Fruit fly (Drosophila melanogaster) whole organism, embryonic: Measurements from ENCODE around the gene meigo.

Source experiments
- ATbp ChIP-seq: fragments of 200-800 bp; sonication (Bioruptor generic); optimal IDR thresholded peaks from 2 replicates; lab custom pipeline; 2017; ENCODE audit warnings: missing biosample characterization, mild to moderate bottlenecking, missing genetic modification characterization, missing genetic modification reagents
- CG10267 ChIP-seq: fragments of 200-800 bp; sonication (Bioruptor generic); optimal IDR thresholded peaks from 2 replicates; lab custom pipeline; 2018; ENCODE audit warnings: missing biosample characterization, mild to moderate bottlenecking, missing genetic modification characterization, moderate library complexity
- CG10321 ChIP-seq: fragments of 200-800 bp; sonication (Bioruptor generic); IDR thresholded peaks from 2 replicates; pipeline ENCODE4 v1.3.6; 2022; ENCODE audit warnings: missing biosample characterization, missing genetic modification characterization
- CG10959 ChIP-seq: fragments of 200-800 bp; sonication (Bioruptor generic); IDR thresholded peaks from 2 replicates; pipeline ENCODE4 v1.3.6; 2022; ENCODE audit warnings: missing biosample characterization, missing genetic modification characterization
- CG11723 ChIP-seq: fragments of 200-800 bp; sonication (Bioruptor generic); optimal IDR thresholded peaks from 2 replicates; lab custom pipeline; 2017; ENCODE audit warnings: missing biosample characterization, mild to moderate bottlenecking, missing genetic modification characterization
- CG14441 ChIP-seq: fragments of 200-800 bp; sonication (Bioruptor generic); IDR thresholded peaks from 2 replicates; pipeline ENCODE4 v1.3.6; 2022; ENCODE audit warnings: missing biosample characterization, missing genetic modification characterization
- CG15011 ChIP-seq: fragments of 200-800 bp; sonication (Bioruptor generic); optimal IDR thresholded peaks from 3 replicates; lab custom pipeline; 2018; ENCODE audit warnings: missing biosample characterization, mild to moderate bottlenecking, missing genetic modification characterization
- CG15479 ChIP-seq: fragments of 200-800 bp; sonication (Bioruptor generic); optimal IDR thresholded peaks from 3 replicates; lab custom pipeline; 2019; ENCODE audit warnings: missing biosample characterization, mild to moderate bottlenecking, missing genetic modification characterization, moderate library complexity
- CG17829 ChIP-seq: fragments of 200-800 bp; optimal IDR thresholded peaks from 2 replicates; lab custom pipeline; 2019; ENCODE audit warnings: missing biosample characterization, mild to moderate bottlenecking, missing genetic modification characterization, moderate library complexity
- CG2120 ChIP-seq: fragments of 200-800 bp; sonication (Bioruptor generic); optimal IDR thresholded peaks from 3 replicates; lab custom pipeline; 2016; ENCODE audit warnings: missing biosample characterization, missing genetic modification characterization
- CG2678 ChIP-seq: fragments of 200-800 bp; sonication (Bioruptor generic); optimal IDR thresholded peaks from 3 replicates; lab custom pipeline; 2019; ENCODE audit warnings: missing biosample characterization, mild to moderate bottlenecking, missing genetic modification characterization, moderate library complexity
- CG3847 ChIP-seq: fragments of 200-800 bp; sonication (Bioruptor generic); IDR thresholded peaks from 2 replicates; pipeline ENCODE4 v1.3.6; 2022; ENCODE audit warnings: missing biosample characterization, missing genetic modification characterization
- CG4820 ChIP-seq: fragments of 200-800 bp; sonication (Bioruptor generic); optimal IDR thresholded peaks from 3 replicates; lab custom pipeline; 2016; ENCODE audit warnings: missing biosample characterization, missing genetic modification characterization
- CG6654 ChIP-seq: fragments of 200-800 bp; sonication (Bioruptor generic); optimal IDR thresholded peaks from 2 replicates; lab custom pipeline; 2017; ENCODE audit warnings: missing biosample characterization, mild to moderate bottlenecking, missing genetic modification characterization
- CG7372 ChIP-seq: fragments of 200-800 bp; sonication (Bioruptor generic); IDR thresholded peaks from 2 replicates; pipeline ENCODE4 v1.3.6; 2022; ENCODE audit warnings: missing biosample characterization, missing genetic modification characterization
- CG7839 ChIP-seq: fragments of 200-800 bp; sonication (Bioruptor generic); optimal IDR thresholded peaks from 3 replicates; lab custom pipeline; 2018; ENCODE audit warnings: missing biosample characterization, mild to moderate bottlenecking, missing genetic modification characterization, moderate library complexity
- CG7928 ChIP-seq: fragments of 200-800 bp; sonication (Bioruptor generic); optimal IDR thresholded peaks from 2 replicates; lab custom pipeline; 2017; ENCODE audit warnings: missing biosample characterization, mild to moderate bottlenecking, missing genetic modification characterization
- CG8388 ChIP-seq: fragments of 200-800 bp; sonication (Bioruptor generic); optimal IDR thresholded peaks from 2 replicates; lab custom pipeline; 2019; ENCODE audit warnings: missing biosample characterization, mild to moderate bottlenecking, missing genetic modification characterization, moderate library complexity
- CG8924 ChIP-seq: fragments of 200-800 bp; optimal IDR thresholded peaks from 3 replicates; lab custom pipeline; 2019; ENCODE audit warnings: missing biosample characterization, mild to moderate bottlenecking, missing genetic modification characterization, moderate library complexity
- CG9437 ChIP-seq: fragments of 200-800 bp; sonication (Bioruptor generic); optimal IDR thresholded peaks from 2 replicates; lab custom pipeline; 2018; ENCODE audit warnings: missing biosample characterization, mild to moderate bottlenecking, missing genetic modification characterization
- D ChIP-seq, 2 experiments: fragments of 200-800 bp in 1 of 2; fragments of >200 bp in 1 of 2; sonication (Bioruptor generic) in 1 of 2; optimal IDR thresholded peaks; 2 replicates in 1 of 2; 3 replicates in 1 of 2; lab custom pipeline; 2017; ENCODE audit warnings: mild to moderate bottlenecking in 1 of 2, missing biosample characterization in 1 of 2, missing genetic modification characterization in 1 of 2, missing genetic modification reagents in 1 of 2
- Dbx ChIP-seq: fragments of 200-800 bp; sonication (Bioruptor generic); IDR thresholded peaks from 3 replicates; pipeline ENCODE4 v1.3.6; 2022; ENCODE audit warnings: missing biosample characterization, missing genetic modification characterization
- Dip3 ChIP-seq: fragments of 200-800 bp; sonication (Bioruptor generic); optimal IDR thresholded peaks from 3 replicates; lab custom pipeline; 2016; ENCODE audit warnings: missing biosample characterization, missing genetic modification characterization
- Drgx ChIP-seq: fragments of 200-800 bp; sonication (Bioruptor generic); IDR thresholded peaks from 2 replicates; pipeline ENCODE4 v1.3.6; 2022; ENCODE audit warnings: missing biosample characterization, missing genetic modification characterization
- Med ChIP-seq: fragments of 200-800 bp; sonication (Bioruptor generic); peaks from one replicate; lab custom pipeline; 2016; ENCODE audit warnings: missing biosample characterization, missing genetic modification characterization, mild to moderate bottlenecking, inconsistent platforms, moderate library complexity
- Myb ChIP-seq: fragments of 200-800 bp; sonication (Bioruptor generic); optimal IDR thresholded peaks from 2 replicates; lab custom pipeline; 2016; ENCODE audit warnings: missing biosample characterization, missing genetic modification characterization
- Pdp1 ChIP-seq, 2 experiments: fragments of 200-800 bp; sonication (Bioruptor generic); optimal IDR thresholded peaks; 3 replicates each; lab custom pipeline; 2016; ENCODE audit warnings: missing biosample characterization in 2 of 2, missing genetic modification characterization in 2 of 2, mild to moderate bottlenecking in 1 of 2, moderate library complexity in 1 of 2
- Taf1 ChIP-seq: fragments of 200-800 bp; sonication (Bioruptor generic); IDR thresholded peaks from 2 replicates; pipeline ENCODE4 v1.3.6; 2022; ENCODE audit warnings: missing biosample characterization, missing genetic modification characterization
- Trl ChIP-seq, 3 experiments: fragments of >200 bp in 2 of 3; fragments of 200-800 bp in 1 of 3; sonication (Bioruptor generic) in 1 of 3; optimal IDR thresholded peaks; 2 replicates in 1 of 3; 3 replicates in 2 of 3; lab custom pipeline; 2016 to 2017; ENCODE audit warnings: missing biosample characterization in 1 of 3, missing genetic modification characterization in 1 of 3
- ato ChIP-seq: fragments of 200-800 bp; sonication (Bioruptor generic); IDR thresholded peaks from 2 replicates; pipeline ENCODE4 v1.3.6; 2022; ENCODE audit warnings: missing biosample characterization, missing genetic modification characterization; ENCODE audit not compliant: partially characterized antibody
- bbx ChIP-seq: fragments of 200-800 bp; sonication (Bioruptor generic); IDR thresholded peaks from 2 replicates; pipeline ENCODE4 v1.3.6; 2022; ENCODE audit warnings: missing biosample characterization, missing genetic modification characterization; ENCODE audit not compliant: partially characterized antibody
- cg ChIP-seq: fragments of 200-800 bp; sonication (Bioruptor generic); optimal IDR thresholded peaks from 3 replicates; lab custom pipeline; 2019; ENCODE audit warnings: missing biosample characterization, mild to moderate bottlenecking, missing genetic modification characterization, moderate library complexity
- crol ChIP-seq: fragments of 200-800 bp; sonication (Bioruptor generic); IDR thresholded peaks from 2 replicates; pipeline ENCODE4 v1.3.6; 2022; ENCODE audit warnings: missing biosample characterization, missing genetic modification characterization
- cwo ChIP-seq: fragments of 200-800 bp; sonication (Bioruptor generic); optimal IDR thresholded peaks from 3 replicates; lab custom pipeline; 2017; ENCODE audit warnings: missing biosample characterization, missing genetic modification characterization, mild to moderate bottlenecking, moderate library complexity, missing genetic modification reagents
- ems ChIP-seq: fragments of 200-800 bp; sonication (Bioruptor generic); optimal IDR thresholded peaks from 3 replicates; lab custom pipeline; 2016; ENCODE audit warnings: missing biosample characterization, missing genetic modification characterization
- exex ChIP-seq: fragments of 200-800 bp; sonication (Bioruptor generic); optimal IDR thresholded peaks from 4 replicates; lab custom pipeline; 2018; ENCODE audit warnings: missing biosample characterization, mild to moderate bottlenecking, missing genetic modification characterization, moderate library complexity
- fd3F ChIP-seq: fragments of 200-800 bp; sonication (Bioruptor generic); optimal IDR thresholded peaks from 2 replicates; lab custom pipeline; 2018; ENCODE audit warnings: missing biosample characterization, mild to moderate bottlenecking, missing genetic modification characterization, moderate library complexity
- fd96Cb ChIP-seq: fragments of 200-800 bp; sonication (Bioruptor generic); optimal IDR thresholded peaks from 2 replicates; lab custom pipeline; 2018; ENCODE audit warnings: missing biosample characterization, mild to moderate bottlenecking, missing genetic modification characterization, moderate library complexity
- ftz-f1 ChIP-seq: fragments of 200-800 bp; sonication (Bioruptor generic); optimal IDR thresholded peaks from 2 replicates; lab custom pipeline; 2016; ENCODE audit warnings: missing biosample characterization, missing genetic modification characterization
- hth ChIP-seq: fragments of >200 bp; optimal IDR thresholded peaks from 2 replicates; lab custom pipeline; 2017; ENCODE audit warnings: inconsistent platforms
- mirr ChIP-seq: fragments of 200-800 bp; sonication (Bioruptor generic); optimal IDR thresholded peaks from 3 replicates; lab custom pipeline; 2018; ENCODE audit warnings: missing biosample characterization, mild to moderate bottlenecking, missing genetic modification characterization
- nerfin-1 ChIP-seq: fragments of 200-800 bp; sonication (Bioruptor generic); optimal IDR thresholded peaks from 3 replicates; lab custom pipeline; 2019; ENCODE audit warnings: missing biosample characterization, mild to moderate bottlenecking, missing genetic modification characterization, moderate library complexity
- repo ChIP-seq: fragments of 200-800 bp; sonication (Bioruptor generic); optimal IDR thresholded peaks from 2 replicates; lab custom pipeline; 2016; ENCODE audit warnings: missing biosample characterization, missing genetic modification characterization
- ro ChIP-seq: fragments of 200-800 bp; sonication (Bioruptor generic); IDR thresholded peaks from 2 replicates; pipeline ENCODE4 v1.3.6; 2022; ENCODE audit warnings: missing biosample characterization, missing genetic modification characterization
- run ChIP-seq: fragments of 200-800 bp; sonication (Bioruptor generic); optimal IDR thresholded peaks from 3 replicates; lab custom pipeline; 2018; ENCODE audit warnings: missing biosample characterization, mild to moderate bottlenecking, missing genetic modification characterization
- sens ChIP-seq: fragments of 200-800 bp; sonication (Bioruptor generic); peaks from one replicate; lab custom pipeline; 2016; ENCODE audit warnings: missing biosample characterization, missing genetic modification characterization
- seq ChIP-seq: fragments of 200-800 bp; sonication (Bioruptor generic); IDR thresholded peaks from 2 replicates; pipeline ENCODE4 v1.3.6; 2022; ENCODE audit warnings: missing biosample characterization, missing genetic modification characterization
- ssp ChIP-seq: fragments of 200-800 bp; sonication (Bioruptor generic); IDR thresholded peaks from 2 replicates; pipeline ENCODE4 v1.3.6; 2022; ENCODE audit warnings: missing biosample characterization, missing genetic modification characterization
- stwl ChIP-seq: fragments of 200-800 bp; sonication (Bioruptor generic); optimal IDR thresholded peaks from 3 replicates; lab custom pipeline; 2018; ENCODE audit warnings: missing biosample characterization, mild to moderate bottlenecking, missing genetic modification characterization, moderate library complexity

Gene meigo

dm6 chr3R:21140458-21140857, 2.4 kb downstream of the meigo start, which contains the start of gene SNF4Agamma (continued):
- TF ChIP-seq CG2678 (tag; lab: Kevin White, UChicago) (peak; percentile 30), stwl (tag; lab: Kevin White, UChicago) (peak; percentile 84), CG8388 (GFP tag; lab: Kevin White, UChicago) (no peak), CG10959 (no peak), Dip3 (GFP tag; lab: Kevin White, UChicago) (peak; percentile 12), CG7372 (GFP tag; lab: Robert Waterston, UW) (no peak), CG14441 (no peak), ro (GFP tag; lab: Robert Waterston, UW) (no peak), CG2120 (GFP tag; lab: Kevin White, UChicago) (peak; percentile 41), CG10267 (tag; lab: Kevin White, UChicago) (peak; percentile 23), fd96Cb (no peak), ems (GFP tag; lab: Kevin White, UChicago) (peak; percentile 17), repo (GFP tag; lab: Kevin White, UChicago) (no peak), Myb (GFP tag; lab: Kevin White, UChicago) (peak; percentile 80), CG7839 (tag; lab: Kevin White, UChicago) (peak; percentile 19), Drgx (GFP tag; lab: Robert Waterston, UW) (no peak), ATbp (GFP tag; lab: Kevin White, UChicago) (no peak), CG7928 (no peak), bbx (GFP tag; lab: Robert Waterston, UW) (peak; percentile 77), CG6654 (GFP tag; lab: Kevin White, UChicago) (no peak), CG17829 (tag; lab: Kevin White, UChicago) (peak; percentile 58), ftz-f1 (GFP tag; lab: Kevin White, UChicago) (no peak), CG4820 (no peak)

DNA sequence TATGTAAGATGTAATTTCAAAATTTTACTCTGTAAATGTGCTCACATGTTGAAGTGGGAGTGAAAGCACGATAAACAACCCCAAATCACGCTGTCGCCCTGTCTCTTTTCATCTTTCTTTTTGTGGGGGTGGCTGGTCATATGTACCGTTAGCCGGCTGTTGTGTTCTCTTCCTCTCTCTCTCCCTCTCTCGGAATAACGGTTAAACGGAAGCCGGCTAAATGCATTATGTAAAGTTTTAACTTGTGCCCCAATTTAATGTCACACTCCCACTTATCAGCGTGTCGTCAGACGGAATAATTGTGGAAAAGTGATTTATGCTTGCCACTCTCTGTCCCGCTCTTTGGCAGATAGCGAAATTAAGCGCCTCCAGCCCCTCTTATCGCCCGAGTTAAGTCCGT, 3.3 kb downstream of the meigo start:
- TF ChIP-seq CG11723 (GFP tag; lab: Kevin White, UChicago), result no peak
- TF ChIP-seq CG10321, result peak; percentile 51; the same call in 1 of the 2 replicates
- peak; percentile 12 for TF ChIP-seq nerfin-1 (tag; lab: Kevin White, UChicago)
- TF ChIP-seq Trl (optimal IDR thresholded peaks at IDR 0.05; lab: Kevin White, UChicago), result peak in 1 of 2 experiments; percentile 54
- no peak for TF ChIP-seq Trl (GFP tag; optimal IDR thresholded peaks at IDR 0.05; lab: Kevin White, UChicago)
- 0 out of 2 replicates have a peak, but pooled peaks have one; percentile 18 for TF ChIP-seq ato (GFP tag; lab: Robert Waterston, UW)
- TF ChIP-seq CG15011 (GFP tag; lab: Kevin White, UChicago), result peak; percentile 4
- TF ChIP-seq exex, result peak; percentile 69
- TF ChIP-seq seq (GFP tag; lab: Robert Waterston, UW), result peak; percentile 73
- TF ChIP-seq Pdp1 (GFP tag; optimal IDR thresholded peaks at IDR 0.05; lab: Kevin White, UChicago), result peak in 1 of 2 experiments; percentile 71
- no peak for TF ChIP-seq hth (lab: Kevin White, UChicago)
- 0 out of 2 replicates have a peak, but pooled peaks have one; percentile 22 for TF ChIP-seq Taf1 (GFP tag; lab: Robert Waterston, UW)

DNA sequence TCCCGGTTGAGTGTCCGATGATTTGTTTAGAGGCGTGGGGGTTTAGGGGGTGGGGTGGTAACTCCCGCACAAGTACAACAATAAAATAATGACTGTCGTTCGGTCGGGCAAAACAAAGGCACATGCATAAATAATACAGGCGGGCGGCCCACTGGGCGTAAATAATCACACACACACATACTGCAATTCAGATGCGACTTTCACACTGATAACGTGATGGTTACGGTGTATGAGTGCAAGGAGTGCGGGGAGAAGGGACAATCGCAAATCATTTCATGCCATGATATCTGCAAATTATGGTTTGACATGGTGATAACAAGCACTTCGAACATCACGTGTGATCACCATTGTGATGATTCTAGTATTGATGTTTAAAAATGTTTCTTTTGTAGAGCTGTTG, 12.0 kb downstream of the meigo start:
- no peak for TF ChIP-seq CG8924 (tag; lab: Kevin White, UChicago)
- peak; percentile 8 for TF ChIP-seq sens (GFP tag; lab: Kevin White, UChicago)
- peak; percentile 61 for TF ChIP-seq crol
- TF ChIP-seq cwo (GFP tag; lab: Kevin White, UChicago), result peak; percentile 59
- TF ChIP-seq CG15479, result peak; percentile 65
- peak; percentile 7 for TF ChIP-seq cg (GFP tag; lab: Kevin White, UChicago)
- no peak for TF ChIP-seq CG3847 (GFP tag; lab: Robert Waterston, UW)
- TF ChIP-seq CG9437 (GFP tag; lab: Kevin White, UChicago), result no peak
- no peak for TF ChIP-seq ssp
- no peak for TF ChIP-seq D (optimal IDR thresholded peaks at IDR 0.05; lab: Kevin White, UChicago)
- TF ChIP-seq D (GFP tag; optimal IDR thresholded peaks at IDR 0.05; lab: Kevin White, UChicago), result no peak
- peak; percentile 14 for TF ChIP-seq Med (GFP tag; lab: Kevin White, UChicago)
- TF ChIP-seq run (tag; lab: Kevin White, UChicago), result no peak
- TF ChIP-seq fd3F (GFP tag; lab: Kevin White, UChicago), result no peak
- no peak for TF ChIP-seq Dbx (GFP tag; lab: Robert Waterston, UW)
- peak; percentile 38 for TF ChIP-seq mirr
